Worm (Caenorhabditis elegans): ENCODE measurements around the gene col-88.

DNA sequence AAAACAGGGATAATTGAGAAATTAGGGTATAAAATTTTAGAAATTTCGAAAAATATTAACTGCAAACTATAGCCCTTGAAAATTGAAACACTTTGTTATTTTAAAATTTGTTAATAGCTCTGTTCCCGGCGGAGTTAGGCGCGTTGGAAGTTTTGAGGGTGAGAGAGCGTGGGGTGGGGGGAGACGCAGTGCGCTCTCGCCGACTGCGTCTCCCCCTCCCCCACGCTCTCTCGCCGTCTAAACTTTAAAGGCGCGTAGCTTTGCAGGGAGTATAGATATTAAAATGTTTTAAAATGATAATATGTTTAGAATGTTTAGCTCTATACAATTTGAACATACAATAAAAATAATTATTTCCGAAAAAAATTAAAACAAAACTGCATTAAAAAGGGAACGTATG lies 7.6 kb upstream of the col-88 start:
- TF ChIP-seq W03F9.2 (tag; optimal IDR thresholded peaks at IDR 0.05) (no peak), him-1 (tag; optimal IDR thresholded peaks at IDR 0.05) (no peak), dao-5 (tag; optimal IDR thresholded peaks at IDR 0.05) (no peak)
